Worm (Caenorhabditis elegans): ENCODE measurements around the gene clec-58.
A peak's percentile ranks its signal among the peaks of the same experiment; 100 is the strongest.

The clec-58 gene

DNA sequence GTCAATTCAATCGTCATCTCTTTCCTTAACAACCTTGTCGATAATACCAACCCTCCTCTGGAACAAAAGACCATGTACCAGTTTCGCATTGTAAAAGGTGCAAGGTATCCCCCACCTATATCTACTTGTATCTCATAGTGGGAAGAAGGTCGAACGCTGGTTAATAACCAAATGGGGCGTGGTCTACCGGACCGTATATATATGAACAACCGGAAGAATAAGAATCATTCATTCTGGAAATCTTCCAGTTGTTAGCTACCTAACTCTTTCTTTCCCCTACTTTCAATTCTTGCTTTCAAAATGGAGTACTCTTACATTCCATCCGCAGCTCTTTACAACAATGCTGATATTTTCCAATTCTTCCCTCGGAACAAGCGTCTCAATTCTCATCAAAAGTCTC lies 14.7 kb downstream of the clec-58 start, which contains the start of gene ZK673.5:
TSS of gene ZK673.5 (plus strand) at position 301 of the 400 bp plus-strand sequence.
- TF ChIP-seq egl-43 (GFP tag; IDR thresholded peaks at IDR 0.05), result no peak
- no peak for TF ChIP-seq ces-1 (GFP tag; optimal IDR thresholded peaks at IDR 0.05)
- TF ChIP-seq nhr-237 (tag; optimal IDR thresholded peaks at IDR 0.05), result no peak
- no peak for TF ChIP-seq attf-4 (tag; optimal IDR thresholded peaks at IDR 0.05)
- no peak for TF ChIP-seq F26F4.8 (GFP tag; conservative IDR thresholded peaks at IDR 0.05)
- TF ChIP-seq dmd-6 (GFP tag; IDR thresholded peaks at IDR 0.05), result no peak
- no peak for TF ChIP-seq daf-16 (GFP tag; optimal IDR thresholded peaks at IDR 0.05)
- no peak for TF ChIP-seq daf-16 (tag; optimal IDR thresholded peaks at IDR 0.05)
- TF ChIP-seq lim-7 (GFP tag; IDR thresholded peaks at IDR 0.05), result no peak
- TF ChIP-seq spr-1 (tag; optimal IDR thresholded peaks at IDR 0.05), result no peak
- no peak for TF ChIP-seq jun-1 (tag; optimal IDR thresholded peaks at IDR 0.05)

DNA sequence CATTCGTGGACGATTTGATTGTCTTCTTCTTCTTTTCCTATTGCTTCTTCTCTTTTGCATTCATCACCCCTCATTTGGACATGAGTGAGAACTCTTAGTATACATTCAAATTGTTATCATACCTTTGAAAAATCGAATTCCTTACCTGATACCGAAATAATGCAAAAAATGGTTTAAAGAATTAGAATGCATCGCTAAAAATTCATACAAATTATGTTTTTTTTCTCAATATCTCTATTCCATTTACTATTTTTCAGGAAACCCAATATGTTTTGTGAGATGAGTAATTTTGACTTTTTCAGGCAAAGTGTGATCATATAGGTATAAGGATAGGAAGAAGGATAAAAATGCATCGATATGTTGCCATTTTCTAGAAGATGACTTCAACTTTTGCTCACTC lies 19.0 kb downstream of the clec-58 start, which contains the start of gene ZK673.11:
TSS of gene ZK673.11 (plus strand) at position 301 of the 400 bp plus-strand sequence.
- no peak for TF ChIP-seq ceh-62 (tag; optimal IDR thresholded peaks at IDR 0.05)
- TF ChIP-seq aha-1 (tag), result peak; percentile 79
- no peak for TF ChIP-seq Y75B8A.6 (GFP tag; IDR thresholded peaks at IDR 0.05)

DNA sequence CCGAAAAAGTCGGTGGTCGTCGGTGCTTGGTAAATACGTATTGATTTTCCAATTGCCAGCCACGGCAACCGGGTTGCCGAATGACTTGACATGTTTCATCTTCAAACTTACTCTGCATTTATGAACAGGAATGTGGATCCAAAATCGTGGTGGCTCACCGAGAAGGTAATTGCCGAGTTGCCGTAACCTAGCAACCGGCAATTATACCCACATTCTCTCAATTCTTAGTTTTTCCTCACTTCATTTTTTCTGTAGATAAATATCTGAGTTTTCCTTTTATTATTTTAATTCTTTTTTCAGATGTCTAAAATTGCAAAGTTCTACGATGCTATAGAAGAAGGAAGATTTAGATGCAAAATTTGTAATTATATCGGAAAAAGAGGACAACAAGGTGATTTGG lies 23.3 kb downstream of the clec-58 start, which contains the start of gene ZK673.4:
TSS of gene ZK673.4 (plus strand) at position 301 of the 400 bp plus-strand sequence.
- TF ChIP-seq snpc-1.2 (GFP tag; IDR thresholded peaks at IDR 0.05), result no peak

DNA sequence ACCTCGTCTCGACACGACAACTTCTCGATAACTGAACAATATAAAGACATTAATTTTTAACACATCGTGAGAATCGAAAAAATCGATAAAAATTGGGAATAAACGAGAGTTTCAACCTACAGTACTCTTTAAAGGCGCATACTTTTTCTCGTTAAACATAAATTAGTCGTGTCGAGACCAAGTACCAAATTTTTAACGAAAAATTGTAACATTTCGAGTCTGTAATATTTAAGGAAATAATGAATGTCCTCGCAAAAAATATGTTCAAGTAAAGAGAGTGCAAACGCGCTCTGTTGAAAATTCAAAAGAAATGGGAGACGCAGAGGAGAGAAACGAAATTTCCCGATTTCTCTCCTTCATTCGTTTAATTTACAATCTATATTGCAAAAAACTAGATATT lies 25.6 kb downstream of the clec-58 start:
- TF ChIP-seq saeg-2 (GFP tag; IDR thresholded peaks at IDR 0.05) (no peak), ZK337.2 (GFP tag; IDR thresholded peaks at IDR 0.05) (no peak), daf-8 (GFP tag; IDR thresholded peaks at IDR 0.05) (no peak), Y105C5A.15 (GFP tag; IDR thresholded peaks at IDR 0.05) (no peak), zfp-3 (GFP tag; conservative IDR thresholded peaks at IDR 0.05) (peak; percentile 47; the same call in 1 of the 2 replicates), lsy-2 (tag; optimal IDR thresholded peaks at IDR 0.05) (peak in 1 of 2 experiments; percentile 31), nhr-42 (GFP tag; IDR thresholded peaks at IDR 0.05) (no peak), dmd-9 (GFP tag; IDR thresholded peaks at IDR 0.05) (no peak), sdz-12 (GFP tag; optimal IDR thresholded peaks at IDR 0.05) (peak; percentile 72), mes-2 (tag; optimal IDR thresholded peaks at IDR 0.05; ENCODE audit: poor library complexity, severe bottlenecking) (peak; percentile 14), aha-1 (tag) (peak; percentile 64), lin-38 (GFP tag; IDR thresholded peaks at IDR 0.05) (peak; percentile 72), nhr-25 (tag; optimal IDR thresholded peaks at IDR 0.05; ENCODE audit: borderline replicate concordance, insufficient read depth) (peak; percentile 12), mep-1 (tag; optimal IDR thresholded peaks at IDR 0.05) (peak; percentile 68), Y48G9A.11 (GFP tag; IDR thresholded peaks at IDR 0.05) (0 out of 2 replicates have a peak, but pooled peaks have one; percentile 25), nhr-11 (tag; optimal IDR thresholded peaks at IDR 0.05) (peak; percentile 44), lir-3 (tag; optimal IDR thresholded peaks at IDR 0.05) (no peak), nhr-102 (tag; optimal IDR thresholded peaks at IDR 0.05) (peak; percentile 0), hlh-30 (tag; optimal IDR thresholded peaks at IDR 0.05; ENCODE audit: insufficient read depth) (peak; percentile 31), ama-1 (optimal IDR thresholded peaks at IDR 0.05) (peak; percentile 56), daf-16 (GFP tag; optimal IDR thresholded peaks at IDR 0.05) (no peak), daf-16 (tag; optimal IDR thresholded peaks at IDR 0.05) (peak; percentile 8), lin-13 (GFP tag; optimal IDR thresholded peaks at IDR 0.05) (no peak), dve-1 (tag; optimal IDR thresholded peaks at IDR 0.05; ENCODE audit: insufficient read depth) (peak; percentile 27), nhr-6 (tag; optimal IDR thresholded peaks at IDR 0.05) (no peak)
